Worm (Caenorhabditis elegans) whole organism, midembryonic: ENCODE results near the gene srr-3.

Source experiments
- T22C8.4 ChIP-seq: fragments of 200-800 bp; sonication (Bioruptor generic); IDR thresholded peaks from 2 replicates; pipeline ENCODE4 v1.3.6; 2022; ENCODE audit warnings: missing genetic modification characterization, missing compliant biosample characterization
- cog-1 ChIP-seq: sonication (generic microtip); optimal IDR thresholded peaks from 2 replicates; lab custom pipeline; 2016; ENCODE audit warnings: missing genetic modification characterization, missing compliant biosample characterization
- flt-1 ChIP-seq: fragments of 200-800 bp; sonication (Bioruptor generic); IDR thresholded peaks from 2 replicates; pipeline ENCODE4 v1.3.6; 2022; ENCODE audit warnings: missing genetic modification characterization, missing compliant biosample characterization
- klf-2 ChIP-seq: fragments of 200-800 bp; sonication (Bioruptor generic); conservative IDR thresholded peaks from 2 replicates; pipeline ENCODE4 v1.3.6; 2022; ENCODE audit warnings: missing genetic modification reagents, missing genetic modification characterization, missing compliant biosample characterization
- med-1 ChIP-seq: sonication (generic microtip); optimal IDR thresholded peaks from 2 replicates; lab custom pipeline; 2017; ENCODE audit warnings: missing genetic modification characterization, mild to moderate bottlenecking, missing compliant biosample characterization, antibody characterized with exemption, missing genetic modification reagents; ENCODE audit not compliant: insufficient read depth
- ref-1 ChIP-seq: fragments of 200-800 bp; sonication (Bioruptor generic); conservative IDR thresholded peaks from 2 replicates; pipeline ENCODE4 v1.3.6; 2022; ENCODE audit warnings: missing genetic modification reagents, missing genetic modification characterization, missing compliant biosample characterization
- tab-1 ChIP-seq: fragments of 200-800 bp; sonication (Bioruptor generic); IDR thresholded peaks from 2 replicates; pipeline ENCODE4 v1.3.6; 2022; ENCODE audit warnings: missing genetic modification characterization, missing compliant biosample characterization
- ztf-23 ChIP-seq: fragments of 200-800 bp; sonication (Bioruptor generic); IDR thresholded peaks from 2 replicates; pipeline ENCODE4 v1.3.6; 2022; ENCODE audit warnings: missing genetic modification reagents, missing genetic modification characterization, missing compliant biosample characterization
- ztf-29 ChIP-seq: fragments of 200-800 bp; sonication (Bioruptor generic); IDR thresholded peaks from 2 replicates; pipeline ENCODE4 v1.3.6; 2022; ENCODE audit warnings: missing genetic modification reagents, missing genetic modification characterization, missing compliant biosample characterization

Gene srr-3

ce11 chrV:16470916-16471315, 37.7 kb downstream of the srr-3 start, which contains the start of gene srh-138:
Gene srh-138, minus strand, starts transcription at chrV:16471016.
- TF ChIP-seq tab-1 (GFP tag; lab: Robert Waterston, UW) = no peak
- TF ChIP-seq klf-2 (GFP tag; lab: Robert Waterston, UW) = no peak
- TF ChIP-seq ztf-29 (GFP tag; lab: Robert Waterston, UW) = no peak
- TF ChIP-seq flt-1 (GFP tag; lab: Robert Waterston, UW) = no peak
- TF ChIP-seq T22C8.4 (GFP tag; lab: Robert Waterston, UW) = no peak
- no peak for TF ChIP-seq ztf-23 (GFP tag; lab: Robert Waterston, UW)
- no peak for TF ChIP-seq ref-1 (GFP tag; lab: Robert Waterston, UW)
- TF ChIP-seq cog-1 (tag; lab: Kevin White, UChicago) = no peak
- TF ChIP-seq med-1 (GFP tag; lab: Kevin White, UChicago) = no peak

ce11 chrV:16467840-16468239, 40.7 kb downstream of the srr-3 start, which contains the start of gene sru-44:
Gene sru-44, minus strand, starts transcription at chrV:16467940.
- TF ChIP-seq klf-2 (GFP tag; lab: Robert Waterston, UW) (no peak), cog-1 (tag; lab: Kevin White, UChicago) (no peak), tab-1 (GFP tag; lab: Robert Waterston, UW) (no peak), ref-1 (GFP tag; lab: Robert Waterston, UW) (no peak), ztf-23 (GFP tag; lab: Robert Waterston, UW) (no peak), flt-1 (GFP tag; lab: Robert Waterston, UW) (no peak)

ce11 chrV:16460866-16461265, 47.7 kb downstream of the srr-3 start, which contains the start of gene srh-142:
Gene srh-142, minus strand, starts transcription at chrV:16460966.
- TF ChIP-seq klf-2 (GFP tag; lab: Robert Waterston, UW) (no peak), ref-1 (GFP tag; lab: Robert Waterston, UW) (no peak), tab-1 (GFP tag; lab: Robert Waterston, UW) (no peak), med-1 (GFP tag; lab: Kevin White, UChicago) (no peak), T22C8.4 (GFP tag; lab: Robert Waterston, UW) (no peak)

ce11 chrV:16459377-16459776, 49.2 kb downstream of the srr-3 start:
- TF ChIP-seq ref-1 (GFP tag; lab: Robert Waterston, UW) (no peak), ztf-29 (GFP tag; lab: Robert Waterston, UW) (no peak), T22C8.4 (GFP tag; lab: Robert Waterston, UW) (no peak), tab-1 (GFP tag; lab: Robert Waterston, UW) (no peak), med-1 (GFP tag; lab: Kevin White, UChicago) (no peak), klf-2 (GFP tag; lab: Robert Waterston, UW) (no peak), ztf-23 (GFP tag; lab: Robert Waterston, UW) (no peak), flt-1 (GFP tag; lab: Robert Waterston, UW) (no peak), cog-1 (tag; lab: Kevin White, UChicago) (no peak)

- TF ChIP-seq cog-1 (tag; lab: Kevin White, UChicago) (no peak), med-1 (GFP tag; lab: Kevin White, UChicago) (no peak), ztf-29 (GFP tag; lab: Robert Waterston, UW) (no peak), T22C8.4 (GFP tag; lab: Robert Waterston, UW) (no peak), klf-2 (GFP tag; lab: Robert Waterston, UW) (no peak), tab-1 (GFP tag; lab: Robert Waterston, UW) (no peak), flt-1 (GFP tag; lab: Robert Waterston, UW) (no peak), ztf-23 (GFP tag; lab: Robert Waterston, UW) (no peak), ref-1 (GFP tag; lab: Robert Waterston, UW) (no peak)
These were observed 49.9 kb downstream of the srr-3 start, which contains the start of gene str-15 for ce11 chrV:16458714-16459113. Gene str-15, minus strand, starts transcription at chrV:16458814.
